Fruit fly (Drosophila melanogaster) whole organism, embryonic: Measurements from ENCODE around the gene Nepl20.
A peak's percentile ranks its signal among the peaks of the same experiment; 100 is the strongest.

Experiments
- CG10366 ChIP-seq: fragments of 200-800 bp; sonication (Bioruptor generic); IDR thresholded peaks from 2 replicates; pipeline ENCODE4 v1.3.6; 2022; ENCODE audit warnings: missing biosample characterization, missing genetic modification characterization
- CG10543 ChIP-seq: fragments of 200-800 bp; sonication (Bioruptor generic); optimal IDR thresholded peaks from 3 replicates; lab custom pipeline; 2017; ENCODE audit warnings: missing biosample characterization, mild to moderate bottlenecking, missing genetic modification characterization, moderate library complexity
- CG11093 ChIP-seq: fragments of 200-800 bp; sonication (Bioruptor generic); IDR thresholded peaks from 3 replicates; pipeline ENCODE4 v1.3.6; 2022; ENCODE audit warnings: missing biosample characterization, missing genetic modification characterization
- CG11723 ChIP-seq: fragments of 200-800 bp; sonication (Bioruptor generic); optimal IDR thresholded peaks from 2 replicates; lab custom pipeline; 2017; ENCODE audit warnings: missing biosample characterization, mild to moderate bottlenecking, missing genetic modification characterization
- CG12071 ChIP-seq: fragments of 200-800 bp; sonication (Bioruptor generic); optimal IDR thresholded peaks from 3 replicates; lab custom pipeline; 2018; ENCODE audit warnings: missing biosample characterization, mild to moderate bottlenecking, missing genetic modification characterization
- CG12219 ChIP-seq: fragments of 200-800 bp; sonication (Bioruptor generic); optimal IDR thresholded peaks from 3 replicates; lab custom pipeline; 2018; ENCODE audit warnings: missing biosample characterization, mild to moderate bottlenecking, missing genetic modification characterization
- CG12659 ChIP-seq: fragments of 200-800 bp; sonication (Bioruptor generic); optimal IDR thresholded peaks from 3 replicates; lab custom pipeline; 2017; ENCODE audit warnings: mild to moderate bottlenecking, missing biosample characterization, missing genetic modification reagents, missing genetic modification characterization
- CG12769 ChIP-seq: fragments of 200-800 bp; sonication (Bioruptor generic); optimal IDR thresholded peaks from 2 replicates; lab custom pipeline; 2019; ENCODE audit warnings: missing biosample characterization, mild to moderate bottlenecking, missing genetic modification characterization, moderate library complexity
- CG13424 ChIP-seq: fragments of 200-800 bp; sonication (Bioruptor generic); optimal IDR thresholded peaks from 2 replicates; lab custom pipeline; 2019; ENCODE audit warnings: missing biosample characterization, mild to moderate bottlenecking, missing genetic modification characterization, moderate library complexity
- CG15011 ChIP-seq: fragments of 200-800 bp; sonication (Bioruptor generic); optimal IDR thresholded peaks from 3 replicates; lab custom pipeline; 2018; ENCODE audit warnings: missing biosample characterization, mild to moderate bottlenecking, missing genetic modification characterization
- CG15269 ChIP-seq: fragments of 200-800 bp; sonication (Bioruptor generic); optimal IDR thresholded peaks from 2 replicates; lab custom pipeline; 2018; ENCODE audit warnings: missing biosample characterization, mild to moderate bottlenecking, missing genetic modification characterization, moderate library complexity
- CG1529 ChIP-seq: fragments of 200-800 bp; sonication (Bioruptor generic); optimal IDR thresholded peaks from 3 replicates; lab custom pipeline; 2018; ENCODE audit warnings: missing biosample characterization, missing genetic modification characterization
- CG17912 ChIP-seq: fragments of 200-800 bp; sonication (Bioruptor generic); optimal IDR thresholded peaks from 2 replicates; lab custom pipeline; 2018; ENCODE audit warnings: missing biosample characterization, mild to moderate bottlenecking, missing genetic modification characterization
- CG3163 ChIP-seq: fragments of 200-800 bp; sonication (Bioruptor generic); optimal IDR thresholded peaks from 3 replicates; lab custom pipeline; 2016; ENCODE audit warnings: missing biosample characterization, missing genetic modification characterization
- CG33557 ChIP-seq: fragments of 200-800 bp; sonication (Bioruptor generic); optimal IDR thresholded peaks from 2 replicates; lab custom pipeline; 2019; ENCODE audit warnings: missing biosample characterization, mild to moderate bottlenecking, missing genetic modification characterization, moderate library complexity
- CG42726 ChIP-seq: fragments of 200-800 bp; sonication (Bioruptor generic); IDR thresholded peaks from 2 replicates; pipeline ENCODE4 v1.3.6; 2022; ENCODE audit warnings: missing biosample characterization, missing genetic modification characterization; ENCODE audit not compliant: partially characterized antibody
- CG7839 ChIP-seq: fragments of 200-800 bp; sonication (Bioruptor generic); optimal IDR thresholded peaks from 3 replicates; lab custom pipeline; 2018; ENCODE audit warnings: missing biosample characterization, mild to moderate bottlenecking, missing genetic modification characterization, moderate library complexity
- CG8924 ChIP-seq: fragments of 200-800 bp; optimal IDR thresholded peaks from 3 replicates; lab custom pipeline; 2019; ENCODE audit warnings: missing biosample characterization, mild to moderate bottlenecking, missing genetic modification characterization, moderate library complexity
- CG9817 ChIP-seq: fragments of 200-800 bp; sonication (Bioruptor generic); optimal IDR thresholded peaks from 2 replicates; lab custom pipeline; 2018; ENCODE audit warnings: missing biosample characterization, mild to moderate bottlenecking, missing genetic modification characterization, moderate library complexity
- CG9932 ChIP-seq: fragments of 200-800 bp; sonication (Bioruptor generic); IDR thresholded peaks from 2 replicates; pipeline ENCODE4 v1.3.6; 2022; ENCODE audit warnings: missing biosample characterization, missing genetic modification characterization
- Deaf1 ChIP-seq: fragments of 200-800 bp; optimal IDR thresholded peaks from 3 replicates; lab custom pipeline; 2019; ENCODE audit warnings: missing biosample characterization, mild to moderate bottlenecking, missing genetic modification characterization, moderate library complexity
- Doc3 ChIP-seq: fragments of 200-800 bp; sonication (Bioruptor generic); IDR thresholded peaks from 3 replicates; pipeline ENCODE4 v1.3.6; 2022; ENCODE audit warnings: missing biosample characterization, missing genetic modification characterization; ENCODE audit not compliant: partially characterized antibody
- E2f1 ChIP-seq: fragments of 200-800 bp; sonication (Bioruptor generic); IDR thresholded peaks from 2 replicates; pipeline ENCODE4 v1.3.6; 2022; ENCODE audit warnings: missing biosample characterization, missing genetic modification characterization
- Ets97D ChIP-seq: fragments of 200-800 bp; sonication (Bioruptor generic); optimal IDR thresholded peaks from 3 replicates; lab custom pipeline; 2016; ENCODE audit warnings: missing biosample characterization, missing genetic modification characterization
- H15 ChIP-seq: fragments of 200-800 bp; sonication (Bioruptor generic); IDR thresholded peaks from 3 replicates; pipeline ENCODE4 v1.3.6; 2022; ENCODE audit warnings: missing biosample characterization, missing genetic modification characterization
- Med ChIP-seq: fragments of 200-800 bp; sonication (Bioruptor generic); peaks from one replicate; lab custom pipeline; 2016; ENCODE audit warnings: missing biosample characterization, missing genetic modification characterization, mild to moderate bottlenecking, inconsistent platforms, moderate library complexity
- Pdp1 ChIP-seq, 2 experiments: fragments of 200-800 bp; sonication (Bioruptor generic); optimal IDR thresholded peaks; 3 replicates each; lab custom pipeline; 2016; ENCODE audit warnings: missing biosample characterization in 2 of 2, missing genetic modification characterization in 2 of 2, mild to moderate bottlenecking in 1 of 2, moderate library complexity in 1 of 2
- Sox102F ChIP-seq: fragments of 200-800 bp; sonication (Bioruptor generic); optimal IDR thresholded peaks from 2 replicates; lab custom pipeline; 2018; ENCODE audit warnings: missing biosample characterization, mild to moderate bottlenecking, missing genetic modification characterization, moderate library complexity
- az2 ChIP-seq: fragments of 200-800 bp; sonication (Bioruptor generic); optimal IDR thresholded peaks from 3 replicates; lab custom pipeline; 2016; ENCODE audit warnings: missing biosample characterization, missing genetic modification characterization
- bigmax ChIP-seq: fragments of 200-800 bp; sonication (Bioruptor generic); optimal IDR thresholded peaks from 2 replicates; lab custom pipeline; 2018; ENCODE audit warnings: missing biosample characterization, mild to moderate bottlenecking, missing genetic modification characterization
- cg ChIP-seq: fragments of 200-800 bp; sonication (Bioruptor generic); optimal IDR thresholded peaks from 3 replicates; lab custom pipeline; 2019; ENCODE audit warnings: missing biosample characterization, mild to moderate bottlenecking, missing genetic modification characterization, moderate library complexity
- chm ChIP-seq: fragments of 200-800 bp; sonication (Bioruptor generic); IDR thresholded peaks from 2 replicates; pipeline ENCODE4 v1.3.6; 2022; ENCODE audit warnings: missing biosample characterization, missing genetic modification characterization
- ci ChIP-seq: fragments of 200-800 bp; sonication (Bioruptor generic); IDR thresholded peaks from 3 replicates; pipeline ENCODE4 v1.3.6; 2022; ENCODE audit warnings: missing biosample characterization, missing genetic modification characterization
- crol ChIP-seq: fragments of 200-800 bp; sonication (Bioruptor generic); IDR thresholded peaks from 2 replicates; pipeline ENCODE4 v1.3.6; 2022; ENCODE audit warnings: missing biosample characterization, missing genetic modification characterization
- dysf ChIP-seq: fragments of 200-800 bp; sonication (Bioruptor generic); IDR thresholded peaks from 3 replicates; pipeline ENCODE4 v1.3.6; 2022; ENCODE audit warnings: missing biosample characterization, missing genetic modification characterization
- ewg ChIP-seq: fragments of 200-800 bp; sonication (Bioruptor generic); optimal IDR thresholded peaks from 3 replicates; lab custom pipeline; 2017; ENCODE audit warnings: mild to moderate bottlenecking, missing biosample characterization, missing genetic modification reagents, missing genetic modification characterization
- fd96Cb ChIP-seq: fragments of 200-800 bp; sonication (Bioruptor generic); optimal IDR thresholded peaks from 2 replicates; lab custom pipeline; 2018; ENCODE audit warnings: missing biosample characterization, mild to moderate bottlenecking, missing genetic modification characterization, moderate library complexity
- gsb ChIP-seq: fragments of 200-800 bp; sonication (Bioruptor generic); IDR thresholded peaks from 2 replicates; pipeline ENCODE4 v1.3.6; 2022; ENCODE audit warnings: missing biosample characterization, missing genetic modification characterization
- hbn ChIP-seq: fragments of 200-800 bp; sonication (Bioruptor generic); IDR thresholded peaks from 2 replicates; pipeline ENCODE4 v1.3.6; 2022; ENCODE audit warnings: missing biosample characterization, missing genetic modification characterization; ENCODE audit not compliant: partially characterized antibody
- lab ChIP-seq: fragments of 200-800 bp; sonication (Bioruptor generic); optimal IDR thresholded peaks from 3 replicates; lab custom pipeline; 2017; ENCODE audit warnings: missing biosample characterization, missing genetic modification characterization, mild to moderate bottlenecking, moderate library complexity, missing genetic modification reagents
- nmo ChIP-seq: fragments of 200-800 bp; sonication (Bioruptor generic); optimal IDR thresholded peaks from 2 replicates; lab custom pipeline; 2018; ENCODE audit warnings: missing biosample characterization, mild to moderate bottlenecking, missing genetic modification characterization, moderate library complexity
- rib ChIP-seq: fragments of 200-800 bp; sonication (Bioruptor generic); IDR thresholded peaks from 2 replicates; pipeline ENCODE4 v1.3.6; 2022; ENCODE audit warnings: missing biosample characterization, missing genetic modification characterization
- sd ChIP-seq: fragments of 200-800 bp; sonication (Bioruptor generic); optimal IDR thresholded peaks from 3 replicates; lab custom pipeline; 2018; ENCODE audit warnings: missing biosample characterization, mild to moderate bottlenecking, missing genetic modification characterization, moderate library complexity
- sisA ChIP-seq: fragments of 200-800 bp; sonication (Bioruptor generic); IDR thresholded peaks from 2 replicates; pipeline ENCODE4 v1.3.6; 2022; ENCODE audit warnings: missing biosample characterization, missing genetic modification characterization
- sug ChIP-seq: fragments of 200-800 bp; optimal IDR thresholded peaks from 2 replicates; lab custom pipeline; 2019; ENCODE audit warnings: missing biosample characterization, mild to moderate bottlenecking, missing genetic modification characterization, moderate library complexity
- trem ChIP-seq: fragments of 200-800 bp; optimal IDR thresholded peaks from 3 replicates; lab custom pipeline; 2019; ENCODE audit warnings: missing biosample characterization, mild to moderate bottlenecking, missing genetic modification characterization, moderate library complexity

The Nepl20 gene

DNA sequence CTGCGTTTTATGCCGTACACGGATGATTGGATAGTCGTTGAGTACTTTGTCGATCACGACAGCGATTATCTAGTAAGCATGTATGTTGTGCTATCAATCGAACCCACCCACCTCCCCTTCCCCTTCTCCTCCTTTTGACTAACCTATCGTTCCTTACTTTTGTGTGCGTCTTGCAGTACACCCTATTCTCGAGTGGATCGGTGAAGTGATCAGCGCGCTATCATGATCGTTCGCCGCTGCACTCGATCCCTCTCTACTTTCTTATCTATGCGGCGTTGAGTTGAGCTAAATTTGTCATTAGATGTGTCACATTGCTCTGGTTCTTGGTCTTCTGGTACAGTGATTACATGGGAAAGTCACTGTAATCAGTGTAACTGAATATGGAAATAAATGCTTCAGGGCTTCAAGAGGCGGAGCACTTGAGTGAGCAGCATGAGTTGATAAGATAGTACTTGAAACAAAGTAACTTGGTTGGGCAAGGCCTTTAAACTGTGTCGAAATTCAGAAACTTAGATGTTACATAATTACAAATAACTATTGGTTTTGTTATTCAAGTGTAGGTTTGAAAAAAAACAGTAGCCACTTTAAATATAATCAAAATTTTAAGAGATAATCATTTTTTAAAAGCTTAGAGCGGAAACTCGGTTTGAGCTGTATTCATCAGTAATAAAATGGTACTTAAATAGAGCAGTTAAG is 21.0 kb downstream of the Nepl20 start (continued):
- no peak for TF ChIP-seq CG11723
- TF ChIP-seq CG15011 (GFP tag; lab: Kevin White, UChicago): no peak
- TF ChIP-seq sug (tag; lab: Kevin White, UChicago): peak; percentile 35

- peak; percentile 77 for TF ChIP-seq crol
- peak; percentile 62 for TF ChIP-seq Deaf1
- TF ChIP-seq CG42726: 0 out of 2 replicates have a peak, but pooled peaks have one; percentile 7
- TF ChIP-seq CG33557 (GFP tag; lab: Kevin White, UChicago): no peak
- peak in 1 of 2 experiments; percentile 4 for TF ChIP-seq Pdp1 (GFP tag; optimal IDR thresholded peaks at IDR 0.05; lab: Kevin White, UChicago)
- TF ChIP-seq cg (GFP tag; lab: Kevin White, UChicago): peak; percentile 51
- TF ChIP-seq sd (tag; lab: Kevin White, UChicago): peak; percentile 15
- TF ChIP-seq CG12769: peak; percentile 33
- TF ChIP-seq Ets97D: peak; percentile 12
- no peak for TF ChIP-seq CG8924 (tag; lab: Kevin White, UChicago)
- TF ChIP-seq trem (tag; lab: Kevin White, UChicago): no peak
- TF ChIP-seq chm (GFP tag; lab: Robert Waterston, UW): 0 out of 2 replicates have a peak, but pooled peaks have one; percentile 25
- no peak for TF ChIP-seq fd96Cb (tag; lab: Kevin White, UChicago)
- 0 out of 2 replicates have a peak, but pooled peaks have one; percentile 22 for TF ChIP-seq hbn (GFP tag; lab: Robert Waterston, UW)
- peak; percentile 45 for TF ChIP-seq CG10543 (GFP tag; lab: Kevin White, UChicago)
- TF ChIP-seq bigmax (GFP tag; lab: Kevin White, UChicago): no peak
Observed at dm6 chr3R:28903392-28903791, 22.8 kb downstream of the Nepl20 start.

dm6 chr3R:28904174-28904573 is 23.6 kb downstream of the Nepl20 start:
- no peak for TF ChIP-seq Doc3 (GFP tag; lab: Robert Waterston, UW)
- peak; percentile 56 for TF ChIP-seq Med (GFP tag; lab: Kevin White, UChicago)
- no peak for TF ChIP-seq CG1529 (GFP tag; lab: Kevin White, UChicago)
- TF ChIP-seq H15 (GFP tag; lab: Robert Waterston, UW): peak; percentile 65; the same call in 2 of the 3 replicates
- no peak for TF ChIP-seq CG17912
- TF ChIP-seq CG15269 (tag; lab: Kevin White, UChicago): peak; percentile 59
- peak; percentile 23 for TF ChIP-seq ewg (GFP tag; lab: Kevin White, UChicago)
- peak; percentile 63 for TF ChIP-seq sisA
- peak; percentile 54 for TF ChIP-seq CG13424 (tag; lab: Kevin White, UChicago)
- TF ChIP-seq CG7839: peak; percentile 63
- peak; percentile 49 for TF ChIP-seq CG10366 (GFP tag; lab: Robert Waterston, UW)
- no peak for TF ChIP-seq CG3163
- peak; percentile 66 for TF ChIP-seq nmo (GFP tag; lab: Kevin White, UChicago)
- TF ChIP-seq CG11093: peak; percentile 58; the same call in 2 of the 3 replicates
- TF ChIP-seq az2 (GFP tag; lab: Kevin White, UChicago): peak; percentile 25
- TF ChIP-seq CG9932 (GFP tag; lab: Robert Waterston, UW): peak; percentile 40; the same call in 1 of the 2 replicates
- peak; percentile 38 for TF ChIP-seq CG12071 (GFP tag; lab: Kevin White, UChicago)
- peak; percentile 54; the same call in 1 of the 3 replicates for TF ChIP-seq ci
- TF ChIP-seq lab (GFP tag; lab: Kevin White, UChicago): peak; percentile 11
- peak; percentile 27 for TF ChIP-seq CG12219
- TF ChIP-seq CG9817 (tag; lab: Kevin White, UChicago): peak; percentile 21
- TF ChIP-seq gsb: peak; percentile 39; the same call in 1 of the 2 replicates
- TF ChIP-seq E2f1: peak; percentile 11; the same call in 1 of the 2 replicates
- TF ChIP-seq CG12659 (GFP tag; lab: Kevin White, UChicago): peak; percentile 9
- TF ChIP-seq dysf (GFP tag; lab: Robert Waterston, UW): peak; percentile 63; the same call in 1 of the 3 replicates
- TF ChIP-seq Sox102F (GFP tag; lab: Kevin White, UChicago): peak; percentile 79
- TF ChIP-seq rib (GFP tag; lab: Robert Waterston, UW): no peak
